Worm (Caenorhabditis elegans) whole organism, L4/young adult: ENCODE results near the gene exc-6.
"Not testable (repeated sequence)": the region's sequence is repeated elsewhere in the genome, so short reads cannot be mapped to it uniquely, and the experiment has no call there.

ENCODE experiments used
- W03F9.2 ChIP-seq: fragments of 150-350 bp; optimal IDR thresholded peaks from 2 replicates; lab custom pipeline; 2014; ENCODE audit warnings: missing biosample characterization, missing genetic modification characterization
- dao-5 ChIP-seq: sonication (generic microtip); optimal IDR thresholded peaks from 2 replicates; lab custom pipeline; 2016; ENCODE audit warnings: missing genotype, missing genetic modification characterization, moderate library complexity, missing compliant biosample characterization
- him-1 ChIP-seq: sonication (generic microtip); optimal IDR thresholded peaks from 2 replicates; lab custom pipeline; 2016; ENCODE audit warnings: missing genotype, missing genetic modification reagents, missing genetic modification characterization, missing compliant biosample characterization

Gene exc-6

DNA sequence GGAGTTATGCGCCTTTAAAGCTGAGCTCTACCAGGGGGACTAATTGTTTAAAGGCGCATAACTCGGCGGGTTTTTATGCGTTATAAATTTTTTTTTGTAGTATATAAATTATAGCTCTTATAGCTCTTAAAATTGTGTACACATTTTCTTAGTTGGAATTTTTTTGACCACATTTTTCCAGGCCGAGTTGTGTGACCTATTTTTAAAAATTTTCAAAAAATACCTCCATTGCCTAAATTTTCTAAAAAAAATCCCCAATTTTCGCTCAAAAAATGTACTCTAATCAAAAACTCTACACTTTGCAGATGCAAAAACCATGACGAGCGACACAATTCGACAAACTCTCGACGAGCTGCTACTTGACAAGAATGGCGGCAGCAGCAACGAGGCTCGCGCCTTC lies at the start of gene exc-6:
TSS of gene exc-6 (plus strand) at position 301 of the 400 bp plus-strand sequence.
- TF ChIP-seq dao-5 (no peak), W03F9.2 (no peak), him-1 (no peak)

DNA sequence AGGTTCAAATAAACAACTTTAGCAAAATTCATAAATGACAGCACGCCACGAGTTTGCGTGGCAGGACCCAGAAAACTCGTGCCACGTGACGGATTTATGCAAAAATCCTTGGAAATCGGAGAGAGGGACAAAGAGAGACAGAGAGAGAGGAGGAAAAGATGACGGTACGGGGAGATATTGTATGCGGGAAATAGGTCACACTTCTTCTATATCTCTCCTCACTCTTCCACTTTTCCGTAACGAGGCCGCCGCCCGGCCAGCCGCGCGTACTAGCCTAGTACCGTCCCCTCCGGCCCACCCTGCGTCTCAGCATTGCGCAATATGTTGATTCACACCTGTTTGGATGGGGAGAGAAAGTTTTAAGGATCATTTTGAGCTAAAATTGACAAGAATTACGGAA lies 48.9 kb upstream of the exc-6 start:
- no peak for TF ChIP-seq W03F9.2
- no peak for TF ChIP-seq him-1
- no peak for TF ChIP-seq dao-5

DNA sequence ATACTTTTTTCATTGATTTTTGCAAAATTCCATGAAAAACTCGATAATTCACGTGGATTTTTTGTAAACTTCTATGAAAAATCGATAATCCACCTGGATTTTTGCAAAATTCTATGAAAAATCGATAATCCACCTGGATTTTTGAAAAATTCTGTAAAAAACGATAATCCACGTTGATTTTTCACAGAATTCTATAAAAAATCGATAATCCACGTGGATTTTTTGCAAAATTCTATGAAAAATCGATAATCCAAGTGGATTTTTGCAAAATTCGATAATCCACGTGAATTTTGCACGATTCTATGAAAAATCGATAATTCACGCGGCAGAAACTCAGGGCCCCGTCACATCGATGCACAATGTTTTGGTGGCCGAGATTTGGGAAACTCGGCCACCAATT lies 44.9 kb upstream of the exc-6 start:
- no peak for TF ChIP-seq dao-5
- no peak for TF ChIP-seq him-1
- TF ChIP-seq W03F9.2, result no peak

DNA sequence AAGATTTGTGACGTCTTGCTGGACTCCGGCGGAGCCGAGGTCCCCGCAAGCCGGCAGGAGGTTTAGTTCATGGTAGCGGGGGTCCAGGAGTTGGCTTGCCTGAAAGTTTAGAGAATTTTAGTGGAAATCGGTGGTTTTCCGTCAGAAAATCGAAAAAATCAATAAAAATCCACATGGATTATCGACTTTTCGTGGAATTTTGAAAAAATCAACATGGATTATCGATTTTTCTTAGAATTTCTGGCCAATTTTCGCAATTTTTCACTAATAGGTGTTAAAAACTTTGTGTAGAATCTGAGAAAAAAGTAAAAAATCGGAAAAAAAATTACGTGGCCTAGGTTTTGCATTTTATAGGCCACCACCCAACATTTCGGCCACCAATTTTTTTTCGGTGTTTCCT lies 44.1 kb upstream of the exc-6 start:
- TF ChIP-seq dao-5 (no peak), him-1 (no peak), W03F9.2 (no peak)

DNA sequence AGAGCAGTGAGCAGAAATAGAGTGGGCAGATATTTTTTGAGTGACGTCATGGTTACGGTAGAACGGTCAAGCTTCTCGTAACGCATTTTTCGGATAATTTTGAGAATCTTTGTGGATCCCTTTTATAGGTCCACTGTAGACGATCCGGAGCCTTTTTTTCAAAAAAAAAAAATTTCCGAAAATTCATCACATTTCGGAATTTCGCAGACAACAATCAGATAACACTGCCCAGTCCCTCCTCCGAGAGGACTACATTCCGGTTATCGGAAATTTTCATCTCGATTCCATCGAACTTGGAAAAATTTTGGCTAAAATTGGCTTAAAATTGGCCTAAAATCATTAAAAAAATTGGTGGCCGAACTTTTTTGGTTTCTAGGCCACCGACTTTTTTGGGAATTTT lies 43.0 kb upstream of the exc-6 start, which contains the start of gene BE0003N10.6:
TSS of gene BE0003N10.6 (minus strand) at position 101 of the 400 bp plus-strand sequence.
- no peak for TF ChIP-seq dao-5

DNA sequence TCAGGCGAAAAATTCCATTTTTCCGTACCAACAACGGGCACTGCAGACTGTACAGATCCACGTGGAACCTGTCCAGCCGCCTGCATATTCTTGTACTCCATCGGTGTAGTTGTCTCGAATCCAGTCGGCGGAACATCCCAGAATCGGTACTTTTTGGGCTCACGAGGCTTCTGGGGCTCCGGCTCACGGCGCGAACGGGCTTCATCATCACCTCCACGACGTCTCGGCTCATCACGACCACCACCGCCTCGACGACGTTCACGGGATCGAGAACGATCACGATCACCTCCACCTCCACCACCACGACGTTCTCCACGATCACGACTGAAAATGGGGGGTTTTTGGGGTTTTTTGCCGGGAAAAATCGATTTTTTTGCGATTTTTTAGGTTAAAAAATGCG lies 28.9 kb upstream of the exc-6 start:
- TF ChIP-seq him-1 (no peak), W03F9.2 (no peak), dao-5 (no peak)

DNA sequence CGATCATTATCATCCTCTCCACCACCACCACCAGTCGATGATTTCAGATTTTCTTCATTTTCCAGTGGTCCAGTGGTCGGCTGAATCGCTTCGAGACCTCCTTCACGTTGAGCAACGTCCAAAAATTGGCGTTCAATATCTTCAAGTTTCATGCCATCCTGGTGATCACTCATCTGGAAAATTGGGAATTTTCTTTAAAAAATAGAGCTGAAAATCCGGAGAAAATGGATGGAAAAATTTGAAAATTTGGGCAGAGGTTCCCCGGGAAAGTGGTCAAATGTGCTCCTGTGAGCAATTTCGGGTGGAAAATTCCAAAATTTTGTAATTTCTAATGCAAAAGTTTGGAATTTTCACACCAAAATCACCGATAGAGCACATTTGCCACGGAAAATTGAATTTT lies 26.6 kb upstream of the exc-6 start, which contains the start of gene uaf-1:
TSS of gene uaf-1 (minus strand) at position 173 of the 400 bp plus-strand sequence.
- TF ChIP-seq W03F9.2, dao-5, him-1: not testable (repeated sequence)

DNA sequence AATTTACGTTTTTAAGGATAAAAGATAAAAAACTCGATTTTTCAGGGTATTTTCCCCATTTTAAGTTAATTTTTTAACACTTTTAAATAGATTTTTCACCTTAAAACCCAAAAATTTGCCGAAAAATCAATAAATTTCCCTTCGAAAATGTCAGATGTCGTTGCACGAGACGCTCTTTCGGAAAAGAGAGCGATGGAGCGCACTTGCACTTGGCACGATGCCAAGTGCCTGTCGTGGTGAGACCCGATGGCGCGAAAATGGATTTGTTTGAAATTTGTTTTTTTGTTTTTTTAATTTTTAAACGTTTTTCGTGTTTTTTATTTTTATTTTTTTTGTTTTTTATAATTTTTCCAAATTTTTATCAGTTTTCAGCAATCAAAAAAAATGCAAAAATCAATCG lies 22.5 kb upstream of the exc-6 start, which contains the start of the genes rab-18 and kbp-4:
TSS of gene rab-18 (minus strand) at position 240 of the 400 bp plus-strand sequence.
TSS of gene kbp-4 (plus strand) at position 366 of the 400 bp plus-strand sequence.
- TF ChIP-seq dao-5 (no peak), him-1 (peak; percentile 23), W03F9.2 (peak; percentile 98)

DNA sequence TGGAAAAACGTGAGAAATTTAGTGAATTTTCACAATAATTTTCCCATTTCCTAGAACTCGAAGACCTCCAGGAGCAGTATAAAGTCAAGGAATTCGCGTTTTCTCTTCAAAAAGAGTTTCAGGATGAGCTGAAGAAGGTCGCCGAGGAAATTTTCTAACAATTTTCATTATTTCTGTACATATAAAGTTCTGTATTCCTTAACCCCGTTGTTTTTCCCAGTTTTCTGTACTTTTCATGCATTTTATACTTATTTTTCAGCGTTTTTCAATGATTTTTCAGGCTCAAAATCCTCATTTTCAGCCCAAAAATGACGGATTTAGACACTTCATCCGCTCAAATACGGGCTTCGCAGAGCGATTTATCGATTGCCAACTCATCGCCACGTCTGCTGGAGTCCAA lies 21.9 kb upstream of the exc-6 start, which contains the start of gene par-2:
TSS of gene par-2 (plus strand) at position 301 of the 400 bp plus-strand sequence.
- TF ChIP-seq dao-5 (no peak), him-1 (no peak)

DNA sequence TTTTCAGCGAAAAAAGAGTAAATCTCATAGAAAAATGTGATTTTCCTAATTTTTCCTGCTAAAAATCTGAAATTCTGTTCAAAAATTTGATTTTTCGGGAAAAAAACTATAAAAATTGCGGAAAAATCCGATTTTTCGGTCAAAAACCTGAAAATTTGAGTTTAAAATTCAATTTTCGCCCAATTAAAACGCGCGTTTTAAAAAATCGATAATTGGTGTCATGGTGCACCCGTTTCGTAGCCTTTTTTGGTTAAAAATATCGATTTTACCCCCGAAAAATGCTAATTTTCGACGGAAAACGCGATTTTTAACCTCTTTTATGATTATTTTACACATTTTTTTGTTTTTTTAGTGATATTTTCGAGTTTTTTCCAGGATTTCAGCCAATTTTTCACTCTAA lies 18.0 kb upstream of the exc-6 start:
- TF ChIP-seq dao-5, result no peak
- TF ChIP-seq him-1, result no peak
- no peak for TF ChIP-seq W03F9.2

DNA sequence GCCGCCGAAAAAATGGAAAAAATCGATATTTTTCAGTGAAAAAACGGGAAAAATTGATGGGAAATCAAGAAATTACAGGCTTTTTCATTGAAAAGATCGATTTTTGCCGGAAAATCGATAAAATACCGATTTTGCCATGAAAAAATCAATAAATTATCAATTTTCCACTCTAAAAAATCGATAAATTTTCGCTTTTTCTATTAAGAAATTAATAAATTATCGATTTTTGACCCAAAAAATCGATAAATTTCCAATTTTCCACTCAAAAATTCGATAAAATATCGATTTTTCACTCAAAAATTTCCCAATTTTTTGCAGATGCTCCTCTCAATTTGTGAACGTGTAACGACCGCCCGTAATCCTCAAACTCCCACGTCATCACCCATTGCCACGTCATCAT lies 8.6 kb upstream of the exc-6 start:
- TF ChIP-seq W03F9.2, result no peak

DNA sequence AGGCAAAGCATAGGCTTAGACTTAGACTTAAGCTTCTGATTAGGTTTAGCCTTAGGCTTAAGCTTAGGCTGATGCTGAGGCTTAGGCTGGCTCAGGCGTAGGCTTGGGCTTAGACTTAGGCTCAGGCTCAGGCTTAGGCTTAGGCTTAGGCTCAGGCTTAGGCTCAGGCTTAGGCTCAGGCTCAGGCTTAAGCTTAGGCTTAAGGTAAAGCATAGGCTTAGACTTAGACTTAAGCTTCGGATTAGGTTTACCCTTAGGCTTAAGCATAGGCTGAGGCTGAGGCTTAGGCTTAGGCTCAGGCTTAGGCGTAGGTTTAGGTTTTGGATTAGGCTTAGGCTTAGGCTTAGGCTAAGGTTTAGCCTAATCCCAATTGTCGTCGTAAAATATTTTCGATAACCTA lies 3.5 kb upstream of the exc-6 start:
- no peak for TF ChIP-seq W03F9.2
- TF ChIP-seq him-1, result no peak
- no peak for TF ChIP-seq dao-5

DNA sequence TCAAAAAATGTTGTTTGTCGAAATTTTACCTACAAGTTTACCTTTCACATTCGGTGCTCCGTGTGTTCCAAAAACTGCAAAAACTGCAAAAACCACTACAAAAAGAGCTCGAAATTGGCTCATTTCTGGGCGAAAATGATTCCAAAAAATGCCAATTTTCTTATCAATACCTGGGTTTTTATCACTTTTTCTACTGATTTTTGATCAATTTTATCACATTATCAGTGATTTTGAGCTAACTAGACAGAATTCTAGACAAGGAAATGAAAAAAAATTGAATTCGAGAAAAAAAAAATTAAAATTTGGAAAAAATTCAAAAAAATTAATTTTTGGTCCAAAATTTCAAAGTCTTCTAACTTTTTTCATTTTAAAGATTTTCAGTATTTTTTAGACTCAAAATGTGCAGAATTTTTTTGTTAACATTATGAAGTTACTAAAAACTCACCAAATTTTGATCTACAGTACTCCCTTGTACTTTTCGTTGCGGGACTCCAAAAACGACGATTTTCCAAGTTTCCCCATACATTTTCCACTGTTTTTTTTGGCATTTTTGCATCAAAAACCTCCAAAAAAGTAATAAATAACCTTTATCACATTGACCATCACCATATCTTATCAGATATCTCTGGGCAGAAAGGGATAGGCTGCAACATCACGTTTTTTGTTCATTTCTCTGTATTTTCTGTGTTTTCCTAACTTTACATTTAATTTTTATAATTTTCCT lies 12.9 kb downstream of the exc-6 start, which contains the start of the genes F58B6.1 and acsd-1:
TSS of gene F58B6.1 (minus strand) at position 133 of the 724 bp plus-strand sequence.
TSS of gene acsd-1 (plus strand) at position 674 of the 724 bp plus-strand sequence.
- TF ChIP-seq dao-5 (no peak), W03F9.2 (no peak), him-1 (no peak)

DNA sequence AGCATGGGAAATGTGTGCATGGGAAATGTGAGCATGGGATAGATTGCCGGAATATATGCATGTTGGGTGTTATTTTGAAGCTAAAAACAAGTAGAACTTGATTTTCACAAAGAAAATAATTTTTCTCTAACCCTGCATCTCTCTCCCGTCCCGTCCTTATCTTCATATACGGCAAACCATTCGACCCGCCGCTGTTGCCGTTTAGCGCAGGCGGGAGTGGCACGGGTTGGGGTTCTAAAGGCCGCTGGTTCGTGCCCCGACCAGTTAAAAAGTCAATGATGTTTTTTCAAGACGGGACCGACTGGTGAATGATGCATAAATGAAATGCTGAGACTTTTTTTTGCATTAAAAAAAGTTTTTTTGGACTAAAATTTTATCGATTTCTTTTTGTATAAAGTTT lies 19.2 kb downstream of the exc-6 start:
- TF ChIP-seq W03F9.2 (no peak), dao-5 (no peak), him-1 (no peak)

DNA sequence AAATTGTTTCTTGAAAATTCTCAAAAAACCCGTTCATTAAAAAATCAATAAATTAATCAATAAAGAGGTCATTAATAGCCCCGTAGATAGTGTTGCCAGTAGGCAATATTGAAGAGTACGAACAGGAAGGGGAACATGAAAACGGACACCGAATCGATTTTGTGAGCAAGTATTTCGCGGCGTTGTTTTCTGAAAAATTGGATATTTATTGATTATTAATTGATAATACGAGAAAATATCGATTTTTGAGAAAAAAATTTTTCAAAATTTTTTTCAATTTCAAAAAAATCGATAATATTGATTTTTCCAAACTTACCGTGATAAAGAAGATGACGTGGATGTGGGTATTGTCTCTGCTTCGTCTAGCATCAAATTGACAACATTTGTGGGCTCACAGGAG lies 22.5 kb downstream of the exc-6 start:
- TF ChIP-seq dao-5, result no peak
- no peak for TF ChIP-seq him-1
- TF ChIP-seq W03F9.2, result no peak

DNA sequence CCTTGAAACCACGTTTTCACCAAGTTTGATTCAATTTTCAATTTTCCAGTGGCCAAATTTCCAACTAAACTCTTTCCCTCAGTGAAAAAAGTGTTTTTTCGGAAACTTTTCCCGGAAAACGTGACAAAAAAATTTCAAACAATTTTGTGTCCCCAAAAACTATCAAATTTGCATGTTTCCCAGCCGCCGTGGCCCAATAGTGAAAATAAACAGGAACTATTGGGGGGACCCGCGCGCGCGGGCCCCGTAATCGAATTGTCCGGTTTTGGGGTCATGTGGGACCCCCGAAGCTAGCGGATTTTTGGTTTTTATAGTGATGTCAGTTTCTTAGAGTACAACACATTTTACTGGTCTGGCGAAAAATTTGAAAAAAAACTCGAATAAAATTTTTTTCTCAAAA lies 28.5 kb downstream of the exc-6 start:
- TF ChIP-seq dao-5, result no peak
- no peak for TF ChIP-seq W03F9.2
- no peak for TF ChIP-seq him-1

DNA sequence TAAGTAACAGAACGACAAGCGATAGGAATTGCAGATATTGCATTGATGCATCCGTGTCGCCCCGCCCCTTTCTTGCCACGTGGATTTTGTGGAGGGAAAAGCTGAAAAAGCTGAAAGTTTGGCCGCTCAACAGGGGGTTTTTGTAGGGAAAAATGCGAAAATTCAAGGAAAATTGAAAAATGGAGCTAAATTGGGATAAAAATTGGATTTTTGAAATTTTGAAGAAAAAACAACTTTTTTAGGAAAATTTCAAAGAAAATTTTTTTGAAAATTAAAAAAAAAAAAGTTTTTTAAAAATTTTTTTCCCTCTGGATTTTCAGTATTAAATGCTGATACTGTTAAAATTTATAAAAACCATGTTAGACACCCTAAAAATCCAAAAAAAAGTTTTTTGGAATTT lies 32.9 kb downstream of the exc-6 start, which contains the start of gene lgc-46:
TSS of gene lgc-46 (minus strand) at position 101 of the 400 bp plus-strand sequence.
- TF ChIP-seq W03F9.2, result no peak
- no peak for TF ChIP-seq dao-5
